Fruit fly (Drosophila melanogaster) whole organism, embryonic: ENCODE results near the gene CG5500.

ENCODE experiments used
- BtbVII ChIP-seq: fragments of 200-800 bp; sonication (Bioruptor generic); optimal IDR thresholded peaks from 3 replicates; lab custom pipeline; 2017; ENCODE audit warnings: missing biosample characterization, mild to moderate bottlenecking, missing genetic modification characterization
- CG10462 ChIP-seq: fragments of 200-800 bp; sonication (Bioruptor generic); optimal IDR thresholded peaks from 2 replicates; lab custom pipeline; 2016; ENCODE audit warnings: missing biosample characterization, missing genetic modification characterization
- CG10654 ChIP-seq: fragments of 200-800 bp; sonication (Bioruptor generic); optimal IDR thresholded peaks from 2 replicates; lab custom pipeline; 2016; ENCODE audit warnings: missing biosample characterization, missing genetic modification characterization
- CG11504 ChIP-seq: fragments of 200-800 bp; sonication (Bioruptor generic); optimal IDR thresholded peaks from 3 replicates; lab custom pipeline; 2019; ENCODE audit warnings: missing biosample characterization, mild to moderate bottlenecking, missing genetic modification characterization, moderate library complexity
- CG11696 ChIP-seq: fragments of 200-800 bp; sonication (Bioruptor generic); IDR thresholded peaks from 2 replicates; pipeline ENCODE4 v1.3.6; 2022; ENCODE audit warnings: missing biosample characterization, missing genetic modification characterization
- CG12236 ChIP-seq: fragments of 200-800 bp; sonication (Bioruptor generic); optimal IDR thresholded peaks from 2 replicates; lab custom pipeline; 2016; ENCODE audit warnings: missing biosample characterization, missing genetic modification characterization
- CG1233 ChIP-seq: fragments of 200-800 bp; sonication (Bioruptor generic); optimal IDR thresholded peaks from 4 replicates; lab custom pipeline; 2018; ENCODE audit warnings: missing biosample characterization, mild to moderate bottlenecking, missing genetic modification characterization
- CG13624 ChIP-seq: fragments of 200-800 bp; sonication (Bioruptor generic); optimal IDR thresholded peaks from 2 replicates; lab custom pipeline; 2016; ENCODE audit warnings: missing biosample characterization, missing genetic modification characterization
- CG13775 ChIP-seq: fragments of 200-800 bp; sonication (Bioruptor generic); optimal IDR thresholded peaks from 3 replicates; lab custom pipeline; 2017; ENCODE audit warnings: missing biosample characterization, mild to moderate bottlenecking, missing genetic modification characterization
- CG16779 ChIP-seq: fragments of 200-800 bp; sonication (Bioruptor generic); IDR thresholded peaks from 2 replicates; pipeline ENCODE4 v1.3.6; 2022; ENCODE audit warnings: missing biosample characterization, missing genetic modification characterization
- CG16813 ChIP-seq: fragments of 200-800 bp; sonication (Bioruptor generic); IDR thresholded peaks from 3 replicates; pipeline ENCODE4 v1.3.6; 2022; ENCODE audit warnings: missing biosample characterization, missing genetic modification characterization; ENCODE audit not compliant: partially characterized antibody
- CG17912 ChIP-seq: fragments of 200-800 bp; sonication (Bioruptor generic); optimal IDR thresholded peaks from 2 replicates; lab custom pipeline; 2018; ENCODE audit warnings: missing biosample characterization, mild to moderate bottlenecking, missing genetic modification characterization
- CG18476 ChIP-seq: fragments of 200-800 bp; sonication (Bioruptor generic); optimal IDR thresholded peaks from 2 replicates; lab custom pipeline; 2016; ENCODE audit warnings: missing biosample characterization, mild to moderate bottlenecking, missing genetic modification characterization
- CG30403 ChIP-seq: fragments of 200-800 bp; sonication (Bioruptor generic); optimal IDR thresholded peaks from 3 replicates; lab custom pipeline; 2016; ENCODE audit warnings: missing biosample characterization, missing genetic modification characterization
- CG4404 ChIP-seq: fragments of 200-800 bp; sonication (Bioruptor generic); IDR thresholded peaks from 2 replicates; pipeline ENCODE4 v1.3.6; 2022; ENCODE audit warnings: missing biosample characterization, missing genetic modification characterization
- CG6689 ChIP-seq: fragments of 200-800 bp; sonication (Bioruptor generic); IDR thresholded peaks from 2 replicates; pipeline ENCODE4 v1.3.6; 2022; ENCODE audit warnings: missing biosample characterization, missing genetic modification characterization
- CG7786 ChIP-seq: fragments of 200-800 bp; sonication (Bioruptor generic); optimal IDR thresholded peaks from 2 replicates; lab custom pipeline; 2016; ENCODE audit warnings: missing biosample characterization, missing genetic modification characterization
- CG7839 ChIP-seq: fragments of 200-800 bp; sonication (Bioruptor generic); optimal IDR thresholded peaks from 3 replicates; lab custom pipeline; 2018; ENCODE audit warnings: missing biosample characterization, mild to moderate bottlenecking, missing genetic modification characterization, moderate library complexity
- CG7928 ChIP-seq: fragments of 200-800 bp; sonication (Bioruptor generic); optimal IDR thresholded peaks from 2 replicates; lab custom pipeline; 2017; ENCODE audit warnings: missing biosample characterization, mild to moderate bottlenecking, missing genetic modification characterization
- CG7963 ChIP-seq: fragments of 200-800 bp; sonication (Bioruptor generic); IDR thresholded peaks from 3 replicates; pipeline ENCODE4 v1.3.6; 2022; ENCODE audit warnings: missing biosample characterization, missing genetic modification characterization; ENCODE audit not compliant: partially characterized antibody
- CG8388 ChIP-seq: fragments of 200-800 bp; sonication (Bioruptor generic); optimal IDR thresholded peaks from 2 replicates; lab custom pipeline; 2019; ENCODE audit warnings: missing biosample characterization, mild to moderate bottlenecking, missing genetic modification characterization, moderate library complexity
- CG8478 ChIP-seq: fragments of >200 bp; optimal IDR thresholded peaks from 2 replicates; lab custom pipeline; 2018
- CG8924 ChIP-seq: fragments of 200-800 bp; optimal IDR thresholded peaks from 3 replicates; lab custom pipeline; 2019; ENCODE audit warnings: missing biosample characterization, mild to moderate bottlenecking, missing genetic modification characterization, moderate library complexity
- CG9797 ChIP-seq: fragments of 200-800 bp; sonication (Bioruptor generic); optimal IDR thresholded peaks from 3 replicates; lab custom pipeline; 2018; ENCODE audit warnings: missing biosample characterization, mild to moderate bottlenecking, missing genetic modification characterization
- Dip2 ChIP-seq: fragments of 200-800 bp; sonication (Bioruptor generic); IDR thresholded peaks from 2 replicates; pipeline ENCODE4 v1.3.6; 2022; ENCODE audit warnings: missing biosample characterization, missing genetic modification characterization
- Doc2 ChIP-seq: fragments of 200-800 bp; sonication (Bioruptor generic); IDR thresholded peaks from 2 replicates; pipeline ENCODE4 v1.3.6; 2022; ENCODE audit warnings: missing biosample characterization, missing genetic modification characterization
- NC2α ChIP-seq: fragments of 200-800 bp; sonication (Bioruptor generic); optimal IDR thresholded peaks from 2 replicates; lab custom pipeline; 2016; ENCODE audit warnings: missing biosample characterization, missing genetic modification characterization
- NFAT ChIP-seq: fragments of 200-800 bp; sonication (Bioruptor generic); IDR thresholded peaks from 2 replicates; pipeline ENCODE4 v1.3.6; 2022; ENCODE audit warnings: missing biosample characterization, missing genetic modification characterization
- NK7.1 ChIP-seq: fragments of 200-800 bp; sonication (Bioruptor generic); optimal IDR thresholded peaks from 3 replicates; lab custom pipeline; 2016; ENCODE audit warnings: missing biosample characterization, missing genetic modification characterization
- Stat92E ChIP-seq, 3 experiments: fragments of >200 bp in 2 of 3; fragments of 200-800 bp in 1 of 3; sonication (Bioruptor generic) in 1 of 3; optimal IDR thresholded peaks; 2 replicates each; lab custom pipeline; 2017 to 2019; ENCODE audit warnings: missing biosample characterization in 3 of 3, missing genetic modification characterization in 3 of 3, mild to moderate bottlenecking in 1 of 3, moderate library complexity in 1 of 3
- TFAM ChIP-seq: fragments of 200-800 bp; sonication (Bioruptor generic); optimal IDR thresholded peaks from 2 replicates; lab custom pipeline; 2017; ENCODE audit warnings: missing biosample characterization, missing genetic modification characterization, inconsistent platforms
- ab ChIP-seq: fragments of 200-800 bp; sonication (Bioruptor generic); optimal IDR thresholded peaks from 2 replicates; lab custom pipeline; 2016; ENCODE audit warnings: missing biosample characterization, missing genetic modification characterization
- btn ChIP-seq: fragments of 200-800 bp; sonication (Bioruptor generic); optimal IDR thresholded peaks from 2 replicates; lab custom pipeline; 2016; ENCODE audit warnings: missing biosample characterization, missing genetic modification characterization
- cad ChIP-seq: fragments of >200 bp; optimal IDR thresholded peaks from 2 replicates; lab custom pipeline; 2017; ENCODE audit warnings: missing biosample characterization, missing genetic modification characterization
- cato ChIP-seq: fragments of 200-800 bp; sonication (Bioruptor generic); optimal IDR thresholded peaks from 2 replicates; lab custom pipeline; 2016; ENCODE audit warnings: missing biosample characterization, missing genetic modification characterization, borderline replicate concordance
- chn ChIP-seq: fragments of 200-800 bp; sonication (Bioruptor generic); optimal IDR thresholded peaks from 2 replicates; lab custom pipeline; 2016; ENCODE audit warnings: missing biosample characterization, missing genetic modification characterization
- dan ChIP-seq: fragments of 200-800 bp; sonication (Bioruptor generic); IDR thresholded peaks from 2 replicates; pipeline ENCODE4 v1.3.6; 2022; ENCODE audit warnings: missing biosample characterization, missing genetic modification characterization
- dysf ChIP-seq: fragments of 200-800 bp; sonication (Bioruptor generic); IDR thresholded peaks from 3 replicates; pipeline ENCODE4 v1.3.6; 2022; ENCODE audit warnings: missing biosample characterization, missing genetic modification characterization
- ewg ChIP-seq: fragments of 200-800 bp; sonication (Bioruptor generic); optimal IDR thresholded peaks from 3 replicates; lab custom pipeline; 2017; ENCODE audit warnings: mild to moderate bottlenecking, missing biosample characterization, missing genetic modification reagents, missing genetic modification characterization
- fd3F ChIP-seq: fragments of 200-800 bp; sonication (Bioruptor generic); optimal IDR thresholded peaks from 2 replicates; lab custom pipeline; 2018; ENCODE audit warnings: missing biosample characterization, mild to moderate bottlenecking, missing genetic modification characterization, moderate library complexity
- gsb ChIP-seq: fragments of 200-800 bp; sonication (Bioruptor generic); IDR thresholded peaks from 2 replicates; pipeline ENCODE4 v1.3.6; 2022; ENCODE audit warnings: missing biosample characterization, missing genetic modification characterization
- gsb-n ChIP-seq: fragments of 200-800 bp; sonication (Bioruptor generic); optimal IDR thresholded peaks from 3 replicates; lab custom pipeline; 2018; ENCODE audit warnings: missing biosample characterization, mild to moderate bottlenecking, missing genetic modification characterization
- ken ChIP-seq: fragments of 200-800 bp; sonication (Bioruptor generic); IDR thresholded peaks from 3 replicates; pipeline ENCODE4 v1.3.6; 2022; ENCODE audit warnings: missing biosample characterization, missing genetic modification characterization
- peb ChIP-seq: fragments of 200-800 bp; sonication (Bioruptor generic); IDR thresholded peaks from 2 replicates; pipeline ENCODE4 v1.3.6; 2022; ENCODE audit warnings: missing biosample characterization, missing genetic modification characterization
- ranshi ChIP-seq: fragments of 200-800 bp; sonication (Bioruptor generic); IDR thresholded peaks from 2 replicates; pipeline ENCODE4 v1.3.6; 2022; ENCODE audit warnings: missing biosample characterization, missing genetic modification characterization
- row ChIP-seq: fragments of 200-800 bp; sonication (Bioruptor generic); IDR thresholded peaks from 3 replicates; pipeline ENCODE4 v1.3.6; 2022; ENCODE audit warnings: missing biosample characterization, missing genetic modification characterization
- sqz ChIP-seq: fragments of 200-800 bp; sonication (Bioruptor generic); optimal IDR thresholded peaks from 3 replicates; lab custom pipeline; 2018; ENCODE audit warnings: missing biosample characterization, mild to moderate bottlenecking, missing genetic modification characterization
- sug ChIP-seq: fragments of 200-800 bp; optimal IDR thresholded peaks from 2 replicates; lab custom pipeline; 2019; ENCODE audit warnings: missing biosample characterization, mild to moderate bottlenecking, missing genetic modification characterization, moderate library complexity
- toy ChIP-seq: fragments of 200-800 bp; sonication (Bioruptor generic); IDR thresholded peaks from 2 replicates; pipeline ENCODE4 v1.3.6; 2022; ENCODE audit warnings: missing biosample characterization, missing genetic modification characterization
- vnd ChIP-seq: fragments of 200-800 bp; sonication (Bioruptor generic); IDR thresholded peaks from 3 replicates; pipeline ENCODE4 v1.3.6; 2022; ENCODE audit warnings: missing biosample characterization, missing genetic modification characterization; ENCODE audit not compliant: partially characterized antibody
- zen ChIP-seq: fragments of 200-800 bp; sonication (Bioruptor generic); optimal IDR thresholded peaks from 3 replicates; lab custom pipeline; 2018; ENCODE audit warnings: missing biosample characterization, mild to moderate bottlenecking, missing genetic modification characterization, moderate library complexity

CG5500 gene

dm6 chr3R:26888086-26888724 lies 11.8 kb downstream of the CG5500 start:
- peak; percentile 42 for TF ChIP-seq fd3F (GFP tag; lab: Kevin White, UChicago)
- no peak for TF ChIP-seq ranshi (GFP tag; lab: Robert Waterston, UW)
- TF ChIP-seq CG11696 (GFP tag; lab: Robert Waterston, UW) = no peak
- no peak for TF ChIP-seq btn (GFP tag; lab: Kevin White, UChicago)
- no peak for TF ChIP-seq NFAT (GFP tag; lab: Robert Waterston, UW)
- peak; percentile 9 for TF ChIP-seq CG12236 (GFP tag; lab: Kevin White, UChicago)
- no peak for TF ChIP-seq CG10462 (GFP tag; lab: Kevin White, UChicago)
- peak; percentile 59 for TF ChIP-seq CG11504 (tag; lab: Kevin White, UChicago)
- no peak for TF ChIP-seq CG4404 (GFP tag; lab: Robert Waterston, UW)
- TF ChIP-seq CG13624 (GFP tag; lab: Kevin White, UChicago) = peak; percentile 65
- TF ChIP-seq ken (GFP tag; lab: Robert Waterston, UW) = no peak
- no peak for TF ChIP-seq CG16779
- TF ChIP-seq CG8924 (tag; lab: Kevin White, UChicago) = peak; percentile 37
- TF ChIP-seq Stat92E (GFP tag; optimal IDR thresholded peaks at IDR 0.05; lab: Kevin White, UChicago) = no peak
- TF ChIP-seq Dip2 (GFP tag; lab: Robert Waterston, UW) = no peak
- TF ChIP-seq gsb = no peak
- no peak for TF ChIP-seq CG7963
- no peak for TF ChIP-seq CG10654
- peak; percentile 55; the same call in 1 of the 2 replicates for TF ChIP-seq CG6689
- no peak for TF ChIP-seq dan (GFP tag; lab: Robert Waterston, UW)
- peak; percentile 63 for TF ChIP-seq CG30403 (GFP tag; lab: Kevin White, UChicago)
- no peak for TF ChIP-seq TFAM (GFP tag; lab: Kevin White, UChicago)
- TF ChIP-seq cad (GFP tag; lab: Kevin White, UChicago) = peak; percentile 89
- TF ChIP-seq BtbVII (GFP tag; lab: Kevin White, UChicago) = peak; percentile 47
- peak; percentile 45 for TF ChIP-seq sug (tag; lab: Kevin White, UChicago)
- no peak for TF ChIP-seq Doc2 (GFP tag; lab: Robert Waterston, UW)
- TF ChIP-seq CG8478 (lab: Kevin White, UChicago) = no peak
- TF ChIP-seq gsb-n (tag; lab: Kevin White, UChicago) = peak; percentile 4
- TF ChIP-seq ewg (GFP tag; lab: Kevin White, UChicago) = no peak
- TF ChIP-seq chn = no peak
- peak; percentile 67 for TF ChIP-seq CG7839 (tag; lab: Kevin White, UChicago)
- no peak for TF ChIP-seq toy
- peak; percentile 27 for TF ChIP-seq CG7786
- TF ChIP-seq NK7.1 (GFP tag; lab: Kevin White, UChicago) = no peak
- no peak for TF ChIP-seq peb (GFP tag; lab: Robert Waterston, UW)
- TF ChIP-seq CG8388 (GFP tag; lab: Kevin White, UChicago) = no peak
- TF ChIP-seq NC2α (GFP tag; lab: Kevin White, UChicago) = no peak
- TF ChIP-seq CG7928 = no peak
- no peak for TF ChIP-seq CG18476
- no peak for TF ChIP-seq CG1233 (GFP tag; lab: Kevin White, UChicago)
- TF ChIP-seq CG13775 (GFP tag; lab: Kevin White, UChicago) = peak; percentile 20
- TF ChIP-seq dysf = peak; percentile 78
- TF ChIP-seq zen (tag; lab: Kevin White, UChicago) = no peak
- TF ChIP-seq row (GFP tag; lab: Robert Waterston, UW) = peak; percentile 76
- no peak for TF ChIP-seq vnd (GFP tag; lab: Robert Waterston, UW)
- TF ChIP-seq sqz = no peak
- no peak for TF ChIP-seq CG17912 (GFP tag; lab: Kevin White, UChicago)
- TF ChIP-seq ab (GFP tag; lab: Kevin White, UChicago) = peak; percentile 30
- TF ChIP-seq cato (GFP tag; lab: Kevin White, UChicago) = no peak
- no peak for TF ChIP-seq CG9797 (GFP tag; lab: Kevin White, UChicago)
- no peak for TF ChIP-seq CG16813 (GFP tag; lab: Robert Waterston, UW)
